Fruit fly (Drosophila melanogaster) whole organism, embryonic: ENCODE results near the gene CG43815.

ENCODE experiments used
- Ada2b ChIP-seq: fragments of 200-800 bp; sonication (Bioruptor generic); IDR thresholded peaks from 2 replicates; pipeline ENCODE4 v1.3.6; 2022; ENCODE audit warnings: missing biosample characterization, missing genetic modification characterization
- Bgb ChIP-seq: fragments of 200-800 bp; sonication (Bioruptor generic); IDR thresholded peaks from 2 replicates; pipeline ENCODE4 v1.3.6; 2022; ENCODE audit warnings: missing biosample characterization, missing genetic modification characterization; ENCODE audit not compliant: partially characterized antibody
- CG10147 ChIP-seq: fragments of 200-800 bp; sonication (Bioruptor generic); optimal IDR thresholded peaks from 2 replicates; lab custom pipeline; 2019; ENCODE audit warnings: missing biosample characterization, mild to moderate bottlenecking, missing genetic modification characterization, moderate library complexity
- CG11247 ChIP-seq: fragments of 200-800 bp; sonication (Bioruptor generic); IDR thresholded peaks from 2 replicates; pipeline ENCODE4 v1.3.6; 2022; ENCODE audit warnings: missing biosample characterization, missing genetic modification characterization
- CG12104 ChIP-seq: fragments of 200-800 bp; sonication (Bioruptor generic); optimal IDR thresholded peaks from 3 replicates; lab custom pipeline; 2016; ENCODE audit warnings: missing biosample characterization, missing genetic modification characterization
- CG12299 ChIP-seq: fragments of 200-800 bp; sonication (Bioruptor generic); optimal IDR thresholded peaks from 2 replicates; lab custom pipeline; 2018; ENCODE audit warnings: missing biosample characterization, mild to moderate bottlenecking, missing genetic modification characterization
- CG13123 ChIP-seq: fragments of 200-800 bp; sonication (Bioruptor generic); optimal IDR thresholded peaks from 2 replicates; lab custom pipeline; 2016; ENCODE audit warnings: missing biosample characterization, missing genetic modification characterization
- CG13775 ChIP-seq: fragments of 200-800 bp; sonication (Bioruptor generic); optimal IDR thresholded peaks from 3 replicates; lab custom pipeline; 2017; ENCODE audit warnings: missing biosample characterization, mild to moderate bottlenecking, missing genetic modification characterization
- CG17186 ChIP-seq: fragments of 200-800 bp; sonication (Bioruptor generic); optimal IDR thresholded peaks from 3 replicates; lab custom pipeline; 2017; ENCODE audit warnings: missing biosample characterization, missing genetic modification reagents, missing genetic modification characterization
- CG17385 ChIP-seq: fragments of 200-800 bp; sonication (Bioruptor generic); optimal IDR thresholded peaks from 3 replicates; lab custom pipeline; 2018; ENCODE audit warnings: missing biosample characterization, mild to moderate bottlenecking, missing genetic modification characterization
- CG18599 ChIP-seq: fragments of 200-800 bp; sonication (Bioruptor generic); optimal IDR thresholded peaks from 3 replicates; lab custom pipeline; 2017; ENCODE audit warnings: missing biosample characterization, missing genetic modification characterization, mild to moderate bottlenecking, moderate library complexity, missing genetic modification reagents
- CG2712 ChIP-seq: fragments of 200-800 bp; optimal IDR thresholded peaks from 3 replicates; lab custom pipeline; 2019; ENCODE audit warnings: missing biosample characterization, mild to moderate bottlenecking, missing genetic modification characterization, moderate library complexity
- CG2889 ChIP-seq: fragments of 200-800 bp; sonication (Bioruptor generic); IDR thresholded peaks from 3 replicates; pipeline ENCODE4 v1.3.6; 2022; ENCODE audit warnings: missing biosample characterization, missing genetic modification characterization
- CG30403 ChIP-seq: fragments of 200-800 bp; sonication (Bioruptor generic); optimal IDR thresholded peaks from 3 replicates; lab custom pipeline; 2016; ENCODE audit warnings: missing biosample characterization, missing genetic modification characterization
- CG3065 ChIP-seq: fragments of 200-800 bp; sonication (Bioruptor generic); optimal IDR thresholded peaks from 2 replicates; lab custom pipeline; 2016; ENCODE audit warnings: missing biosample characterization, missing genetic modification characterization
- CG3407 ChIP-seq: fragments of 200-800 bp; sonication (Bioruptor generic); optimal IDR thresholded peaks from 2 replicates; lab custom pipeline; 2018; ENCODE audit warnings: missing biosample characterization, mild to moderate bottlenecking, missing genetic modification characterization
- CG34422 ChIP-seq: fragments of 200-800 bp; sonication (Bioruptor generic); IDR thresholded peaks from 3 replicates; pipeline ENCODE4 v1.3.6; 2022; ENCODE audit warnings: missing biosample characterization, missing genetic modification characterization
- CG4282 ChIP-seq: fragments of 200-800 bp; sonication (Bioruptor generic); optimal IDR thresholded peaks from 2 replicates; lab custom pipeline; 2016; ENCODE audit warnings: missing biosample characterization, missing genetic modification characterization
- CG5953 ChIP-seq: fragments of 200-800 bp; sonication (Bioruptor generic); IDR thresholded peaks from 2 replicates; pipeline ENCODE4 v1.3.6; 2022; ENCODE audit warnings: missing biosample characterization, missing genetic modification characterization
- CG8281 ChIP-seq: fragments of 200-800 bp; sonication (Bioruptor generic); optimal IDR thresholded peaks from 2 replicates; lab custom pipeline; 2018; ENCODE audit warnings: missing biosample characterization, mild to moderate bottlenecking, missing genetic modification characterization, moderate library complexity
- CG8924 ChIP-seq: fragments of 200-800 bp; optimal IDR thresholded peaks from 3 replicates; lab custom pipeline; 2019; ENCODE audit warnings: missing biosample characterization, mild to moderate bottlenecking, missing genetic modification characterization, moderate library complexity
- CG9817 ChIP-seq: fragments of 200-800 bp; sonication (Bioruptor generic); optimal IDR thresholded peaks from 2 replicates; lab custom pipeline; 2018; ENCODE audit warnings: missing biosample characterization, mild to moderate bottlenecking, missing genetic modification characterization, moderate library complexity
- CG9932 ChIP-seq: fragments of 200-800 bp; sonication (Bioruptor generic); IDR thresholded peaks from 2 replicates; pipeline ENCODE4 v1.3.6; 2022; ENCODE audit warnings: missing biosample characterization, missing genetic modification characterization
- CHES-1-like ChIP-seq: fragments of 200-800 bp; sonication (Bioruptor generic); optimal IDR thresholded peaks from 2 replicates; lab custom pipeline; 2016; ENCODE audit warnings: missing biosample characterization, missing genetic modification characterization
- Dbx ChIP-seq: fragments of 200-800 bp; sonication (Bioruptor generic); IDR thresholded peaks from 3 replicates; pipeline ENCODE4 v1.3.6; 2022; ENCODE audit warnings: missing biosample characterization, missing genetic modification characterization
- Dp ChIP-seq: fragments of 200-800 bp; sonication (Bioruptor generic); optimal IDR thresholded peaks from 2 replicates; lab custom pipeline; 2018; ENCODE audit warnings: missing biosample characterization, mild to moderate bottlenecking, missing genetic modification characterization, moderate library complexity
- E2f1 ChIP-seq: fragments of 200-800 bp; sonication (Bioruptor generic); IDR thresholded peaks from 2 replicates; pipeline ENCODE4 v1.3.6; 2022; ENCODE audit warnings: missing biosample characterization, missing genetic modification characterization
- Fer1 ChIP-seq: fragments of 200-800 bp; sonication (Bioruptor generic); optimal IDR thresholded peaks from 2 replicates; lab custom pipeline; 2017; ENCODE audit warnings: missing biosample characterization, mild to moderate bottlenecking, missing genetic modification characterization
- PHDP ChIP-seq: fragments of 200-800 bp; sonication (Bioruptor generic); optimal IDR thresholded peaks from 3 replicates; lab custom pipeline; 2018; ENCODE audit warnings: missing biosample characterization, mild to moderate bottlenecking, missing genetic modification characterization, moderate library complexity
- Side ChIP-seq: fragments of 200-800 bp; sonication (Bioruptor generic); optimal IDR thresholded peaks from 2 replicates; lab custom pipeline; 2016; ENCODE audit warnings: missing biosample characterization, missing genetic modification characterization
- ap ChIP-seq: fragments of 200-800 bp; sonication (Bioruptor generic); IDR thresholded peaks from 2 replicates; pipeline ENCODE4 v1.3.6; 2022; ENCODE audit warnings: missing biosample characterization, missing genetic modification characterization
- bab2 ChIP-seq: fragments of 200-800 bp; sonication (Bioruptor generic); optimal IDR thresholded peaks from 2 replicates; lab custom pipeline; 2016; ENCODE audit warnings: missing biosample characterization, missing genetic modification characterization
- dpn ChIP-seq, 2 experiments: fragments of 200-800 bp; sonication (Bioruptor generic); optimal IDR thresholded peaks; 3 replicates each; lab custom pipeline; 2016; ENCODE audit warnings: missing biosample characterization in 2 of 2, missing genetic modification characterization in 2 of 2
- en ChIP-seq: fragments of 200-800 bp; sonication (Bioruptor generic); optimal IDR thresholded peaks from 2 replicates; lab custom pipeline; 2016; ENCODE audit warnings: missing biosample characterization, missing genetic modification characterization
- esg ChIP-seq: fragments of 200-800 bp; sonication (Bioruptor generic); conservative IDR thresholded peaks from 2 replicates; pipeline ENCODE4 v1.3.6; 2022; ENCODE audit warnings: missing biosample characterization, missing genetic modification characterization
- fd64A ChIP-seq: fragments of 200-800 bp; sonication (Bioruptor generic); optimal IDR thresholded peaks from 3 replicates; lab custom pipeline; 2018; ENCODE audit warnings: missing biosample characterization, mild to moderate bottlenecking, missing genetic modification characterization
- ftz-f1 ChIP-seq: fragments of 200-800 bp; sonication (Bioruptor generic); optimal IDR thresholded peaks from 2 replicates; lab custom pipeline; 2016; ENCODE audit warnings: missing biosample characterization, missing genetic modification characterization
- gsb ChIP-seq: fragments of 200-800 bp; sonication (Bioruptor generic); IDR thresholded peaks from 2 replicates; pipeline ENCODE4 v1.3.6; 2022; ENCODE audit warnings: missing biosample characterization, missing genetic modification characterization
- hb ChIP-seq: fragments of 200-800 bp; sonication (Bioruptor generic); IDR thresholded peaks from 3 replicates; pipeline ENCODE4 v1.3.6; 2022; ENCODE audit warnings: missing biosample characterization, missing genetic modification characterization; ENCODE audit not compliant: partially characterized antibody
- hth ChIP-seq: fragments of >200 bp; optimal IDR thresholded peaks from 2 replicates; lab custom pipeline; 2017; ENCODE audit warnings: inconsistent platforms
- inv ChIP-seq: fragments of 200-800 bp; sonication (Bioruptor generic); IDR thresholded peaks from 2 replicates; pipeline ENCODE4 v1.3.6; 2022; ENCODE audit warnings: missing biosample characterization, missing genetic modification characterization; ENCODE audit not compliant: partially characterized antibody
- jing ChIP-seq: fragments of 200-800 bp; sonication (Bioruptor generic); optimal IDR thresholded peaks from 2 replicates; lab custom pipeline; 2018; ENCODE audit warnings: missing biosample characterization, mild to moderate bottlenecking, missing genetic modification characterization
- maf-S ChIP-seq: fragments of 200-800 bp; sonication (Bioruptor generic); optimal IDR thresholded peaks from 2 replicates; lab custom pipeline; 2016; ENCODE audit warnings: missing biosample characterization, missing genetic modification characterization
- pho ChIP-seq: fragments of 200-800 bp; sonication (Bioruptor generic); optimal IDR thresholded peaks from 2 replicates; lab custom pipeline; 2016; ENCODE audit warnings: missing biosample characterization, missing genetic modification characterization
- pros ChIP-seq: fragments of 200-800 bp; sonication (Bioruptor generic); optimal IDR thresholded peaks from 3 replicates; lab custom pipeline; 2019; ENCODE audit warnings: missing biosample characterization, mild to moderate bottlenecking, missing genetic modification characterization, moderate library complexity
- ranshi ChIP-seq: fragments of 200-800 bp; sonication (Bioruptor generic); IDR thresholded peaks from 2 replicates; pipeline ENCODE4 v1.3.6; 2022; ENCODE audit warnings: missing biosample characterization, missing genetic modification characterization
- scrt ChIP-seq: fragments of 200-800 bp; sonication (Bioruptor generic); optimal IDR thresholded peaks from 2 replicates; lab custom pipeline; 2018; ENCODE audit warnings: missing biosample characterization, mild to moderate bottlenecking, missing genetic modification characterization, moderate library complexity
- sd ChIP-seq: fragments of 200-800 bp; sonication (Bioruptor generic); optimal IDR thresholded peaks from 3 replicates; lab custom pipeline; 2018; ENCODE audit warnings: missing biosample characterization, mild to moderate bottlenecking, missing genetic modification characterization, moderate library complexity
- sisA ChIP-seq: fragments of 200-800 bp; sonication (Bioruptor generic); IDR thresholded peaks from 2 replicates; pipeline ENCODE4 v1.3.6; 2022; ENCODE audit warnings: missing biosample characterization, missing genetic modification characterization
- tin ChIP-seq: fragments of 200-800 bp; sonication (Bioruptor generic); optimal IDR thresholded peaks from 3 replicates; lab custom pipeline; 2016; ENCODE audit warnings: missing biosample characterization, missing genetic modification characterization
- trem ChIP-seq: fragments of 200-800 bp; optimal IDR thresholded peaks from 3 replicates; lab custom pipeline; 2019; ENCODE audit warnings: missing biosample characterization, mild to moderate bottlenecking, missing genetic modification characterization, moderate library complexity
- trh ChIP-seq: fragments of 200-800 bp; sonication (Bioruptor generic); optimal IDR thresholded peaks from 2 replicates; lab custom pipeline; 2016; ENCODE audit warnings: missing biosample characterization, missing genetic modification characterization

CG43815 gene

DNA sequence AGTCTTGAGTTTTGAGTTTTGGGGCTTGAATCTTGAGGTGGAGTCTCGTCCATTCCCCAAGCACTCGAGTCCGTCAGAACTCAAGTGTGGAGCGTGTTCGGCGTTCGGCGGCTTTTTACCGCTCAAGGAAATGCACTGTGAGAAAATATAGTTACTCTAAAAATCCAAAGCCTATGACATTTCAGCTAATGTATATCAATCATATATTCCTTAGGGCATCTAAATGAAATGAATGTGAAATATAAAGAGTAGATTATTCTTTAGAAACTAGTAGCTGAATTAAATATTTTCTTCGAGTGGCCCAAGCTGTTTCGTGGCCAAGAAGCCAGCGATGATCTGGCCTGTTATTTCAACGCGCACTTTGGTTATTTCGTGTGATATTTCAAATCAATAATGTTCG lies 11.3 kb downstream of the CG43815 start (continued):
- TF ChIP-seq CG13775 (GFP tag; lab: Kevin White, UChicago) (peak; percentile 40), Fer1 (GFP tag; lab: Kevin White, UChicago) (no peak), CG12104 (GFP tag; lab: Kevin White, UChicago) (no peak), ranshi (GFP tag; lab: Robert Waterston, UW) (peak; percentile 58; the same call in 1 of the 2 replicates), Dp (GFP tag; lab: Kevin White, UChicago) (no peak), esg (no peak), maf-S (GFP tag; lab: Kevin White, UChicago) (no peak), hb (GFP tag; lab: Robert Waterston, UW) (no peak), CG13123 (no peak), gsb (GFP tag; lab: Robert Waterston, UW) (no peak), hth (lab: Kevin White, UChicago) (no peak), jing (GFP tag; lab: Kevin White, UChicago) (peak; percentile 3), CHES-1-like (GFP tag; lab: Kevin White, UChicago) (no peak), E2f1 (GFP tag; lab: Robert Waterston, UW) (0 out of 2 replicates have a peak, but pooled peaks have one; percentile 25), fd64A (GFP tag; lab: Kevin White, UChicago) (no peak), CG2889 (GFP tag; lab: Robert Waterston, UW) (no peak), CG30403 (GFP tag; lab: Kevin White, UChicago) (peak; percentile 34), pho (GFP tag; lab: Kevin White, UChicago) (no peak), sisA (peak; percentile 38; the same call in 1 of the 2 replicates), CG3065 (GFP tag; lab: Kevin White, UChicago) (no peak), pros (GFP tag; lab: Kevin White, UChicago) (no peak), trh (no peak), scrt (GFP tag; lab: Kevin White, UChicago) (no peak), CG8924 (tag; lab: Kevin White, UChicago) (peak; percentile 39), Side (GFP tag; lab: Kevin White, UChicago) (no peak), CG34422 (no peak), bab2 (GFP tag; lab: Kevin White, UChicago) (peak; percentile 41), CG12299 (tag; lab: Kevin White, UChicago) (no peak), CG5953 (GFP tag; lab: Robert Waterston, UW) (no peak), CG11247 (no peak), inv (no peak), CG3407 (GFP tag; lab: Kevin White, UChicago) (no peak), CG4282 (GFP tag; lab: Kevin White, UChicago) (no peak), Dbx (GFP tag; lab: Robert Waterston, UW) (no peak), ap (GFP tag; lab: Robert Waterston, UW) (no peak), CG17385 (GFP tag; lab: Kevin White, UChicago) (peak; percentile 28), trem (tag; lab: Kevin White, UChicago) (peak; percentile 43), Ada2b (GFP tag; lab: Robert Waterston, UW) (peak; percentile 48; the same call in 1 of the 2 replicates), CG17186 (no peak), dpn (GFP tag; optimal IDR thresholded peaks at IDR 0.05; lab: Kevin White, UChicago) (peak; percentile 8 to 33), en (GFP tag; lab: Kevin White, UChicago) (no peak), tin (GFP tag; lab: Kevin White, UChicago) (peak; percentile 56), CG2712 (tag; lab: Kevin White, UChicago) (peak; percentile 74), CG18599 (GFP tag; lab: Kevin White, UChicago) (peak; percentile 21), CG10147 (GFP tag; lab: Kevin White, UChicago) (no peak), CG9817 (tag; lab: Kevin White, UChicago) (no peak), Bgb (GFP tag; lab: Robert Waterston, UW) (no peak), ftz-f1 (GFP tag; lab: Kevin White, UChicago) (no peak), CG8281 (tag; lab: Kevin White, UChicago) (no peak), CG9932 (no peak), PHDP (tag; lab: Kevin White, UChicago) (peak; percentile 40), sd (tag; lab: Kevin White, UChicago) (no peak)
